Worm (Caenorhabditis elegans) whole organism, L1 larva: Measurements from ENCODE around the gene T23E7.2.

Source experiments
- F16B12.6 ChIP-seq: fragments of 150-350 bp; optimal IDR thresholded peaks from 2 replicates; lab custom pipeline; 2014; ENCODE audit warnings: missing biosample characterization, missing genetic modification characterization
- ceh-82 ChIP-seq, 3 experiments: fragments of 150-350 bp in 1 of 3; sonication (generic microtip) in 2 of 3; optimal IDR thresholded peaks; 2 replicates each; lab custom pipeline; 2014 to 2017; ENCODE audit warnings: missing biosample characterization in 3 of 3, missing genetic modification characterization in 3 of 3
- ces-1 ChIP-seq: fragments of 150-350 bp; optimal IDR thresholded peaks from 2 replicates; lab custom pipeline; 2014; ENCODE audit warnings: missing biosample characterization, missing genetic modification reagents, missing genetic modification characterization
- dpl-1 ChIP-seq, 3 experiments: fragments of 150-350 bp in 2 of 3; sonication (generic microtip) in 1 of 3; optimal IDR thresholded peaks; 2 replicates each; lab custom pipeline; 2014 to 2017; ENCODE audit warnings: missing biosample characterization in 3 of 3, missing genetic modification characterization in 3 of 3, missing genetic modification reagents in 3 of 3
- dsc-1 ChIP-seq: sonication (generic microtip); optimal IDR thresholded peaks from 2 replicates; lab custom pipeline; 2016; ENCODE audit warnings: mild to moderate bottlenecking, missing genetic modification characterization, missing compliant biosample characterization
- efl-1 ChIP-seq, 4 experiments: fragments of 150-350 bp; optimal IDR thresholded peaks in 3 of 4; peaks in 1 of 4; 1 replicate in 1 of 4; 2 replicates in 3 of 4; lab custom pipeline; 2014; ENCODE audit warnings: missing biosample characterization in 2 of 4, missing genetic modification characterization in 2 of 4, missing genetic modification reagents in 2 of 4
- elt-2 ChIP-seq: sonication (generic microtip); optimal IDR thresholded peaks from 2 replicates; lab custom pipeline; 2016; ENCODE audit warnings: missing genetic modification characterization, mild to moderate bottlenecking, inconsistent platforms, missing compliant biosample characterization, missing genetic modification reagents
- fos-1 ChIP-seq: fragments of 150-350 bp; optimal IDR thresholded peaks from 2 replicates; lab custom pipeline; 2014; ENCODE audit warnings: missing biosample characterization, missing genetic modification characterization
- grh-1 ChIP-seq: fragments of 200-800 bp; sonication (Bioruptor generic); IDR thresholded peaks from 2 replicates; pipeline ENCODE4 v1.3.6; 2022; ENCODE audit warnings: missing genetic modification reagents, missing genetic modification characterization, missing compliant biosample characterization
- hlh-4 ChIP-seq: sonication (generic microtip); optimal IDR thresholded peaks from 2 replicates; lab custom pipeline; 2016; ENCODE audit warnings: mild to moderate bottlenecking, missing genetic modification characterization, missing compliant biosample characterization
- hpl-2 ChIP-seq: fragments of 150-350 bp; optimal IDR thresholded peaks from 2 replicates; lab custom pipeline; 2014; ENCODE audit warnings: missing biosample characterization, missing genetic modification reagents, missing genetic modification characterization
- jun-1 ChIP-seq: fragments of 150-350 bp; optimal IDR thresholded peaks from 2 replicates; lab custom pipeline; 2014; ENCODE audit warnings: missing biosample characterization, missing genetic modification reagents, missing genetic modification characterization
- lin-13 ChIP-seq: fragments of 150-350 bp; optimal IDR thresholded peaks from 2 replicates; lab custom pipeline; 2014; ENCODE audit warnings: missing biosample characterization, missing genetic modification reagents, missing genetic modification characterization
- lin-14 ChIP-seq: fragments of 200-800 bp; sonication (Bioruptor generic); optimal IDR thresholded peaks from 2 replicates; lab custom pipeline; 2018; ENCODE audit warnings: mild to moderate bottlenecking, missing genetic modification characterization, moderate library complexity, missing compliant biosample characterization
- lin-15B ChIP-seq: fragments of 150-350 bp; sonication (generic microtip); optimal IDR thresholded peaks from 3 replicates; lab custom pipeline; 2014; ENCODE audit warnings: missing biosample characterization, missing genetic modification characterization
- lin-35 ChIP-seq, 2 experiments: fragments of 150-350 bp; optimal IDR thresholded peaks; 2 replicates each; lab custom pipeline; 2014; ENCODE audit warnings: missing biosample characterization in 2 of 2, missing genetic modification characterization in 2 of 2, missing genetic modification reagents in 2 of 2
- lin-39 ChIP-seq: fragments of 150-350 bp; optimal IDR thresholded peaks from 2 replicates; lab custom pipeline; 2014; ENCODE audit warnings: missing biosample characterization, missing genetic modification reagents, missing genetic modification characterization
- lir-3 ChIP-seq: sonication (generic microtip); optimal IDR thresholded peaks from 2 replicates; lab custom pipeline; 2016; ENCODE audit warnings: mild to moderate bottlenecking, missing genetic modification characterization, moderate library complexity, missing compliant biosample characterization; ENCODE audit not compliant: poor library complexity
- lsy-2 ChIP-seq, 2 experiments: fragments of 150-350 bp; optimal IDR thresholded peaks; 2 replicates each; lab custom pipeline; 2014; ENCODE audit warnings: missing biosample characterization in 2 of 2, missing genetic modification characterization in 2 of 2
- mab-9 ChIP-seq: fragments of 200-800 bp; sonication (Bioruptor generic); IDR thresholded peaks from 2 replicates; pipeline ENCODE4 v1.3.6; 2022; ENCODE audit warnings: missing genetic modification reagents, missing genetic modification characterization, missing compliant biosample characterization
- mdl-1 ChIP-seq, 2 experiments: fragments of 150-350 bp; optimal IDR thresholded peaks; 2 replicates each; lab custom pipeline; 2014 to 2017; ENCODE audit warnings: missing biosample characterization in 2 of 2, missing genetic modification characterization in 2 of 2, inconsistent platforms in 1 of 2
- mef-2 ChIP-seq: fragments of 150-350 bp; optimal IDR thresholded peaks from 2 replicates; lab custom pipeline; 2014; ENCODE audit warnings: missing biosample characterization, missing genetic modification characterization
- nhr-12 ChIP-seq: sonication (generic microtip); optimal IDR thresholded peaks from 2 replicates; lab custom pipeline; 2017; ENCODE audit warnings: missing biosample characterization, missing genetic modification characterization
- nhr-20 ChIP-seq: sonication (generic microtip); optimal IDR thresholded peaks from 2 replicates; lab custom pipeline; 2016; ENCODE audit warnings: mild to moderate bottlenecking, missing genetic modification characterization, missing compliant biosample characterization
- nhr-28 ChIP-seq: fragments of 150-350 bp; optimal IDR thresholded peaks from 2 replicates; lab custom pipeline; 2014; ENCODE audit warnings: missing biosample characterization, missing genetic modification characterization
- nhr-47 ChIP-seq: sonication (generic microtip); optimal IDR thresholded peaks from 2 replicates; lab custom pipeline; 2016; ENCODE audit warnings: mild to moderate bottlenecking, missing genetic modification characterization, moderate library complexity, missing compliant biosample characterization
- nhr-71 ChIP-seq: sonication (generic microtip); optimal IDR thresholded peaks from 2 replicates; lab custom pipeline; 2016; ENCODE audit warnings: mild to moderate bottlenecking, missing genetic modification characterization, moderate library complexity, missing compliant biosample characterization
- nhr-85 ChIP-seq: sonication (generic microtip); peaks from one replicate; lab custom pipeline; 2016; ENCODE audit warnings: missing genetic modification characterization, inconsistent platforms, missing compliant biosample characterization
- pax-3 ChIP-seq: fragments of 200-800 bp; sonication (Bioruptor generic); optimal IDR thresholded peaks from 2 replicates; lab custom pipeline; 2018; ENCODE audit warnings: mild to moderate bottlenecking, missing genetic modification characterization, moderate library complexity, missing compliant biosample characterization
- rnt-1 ChIP-seq: sonication (generic microtip); optimal IDR thresholded peaks from 2 replicates; lab custom pipeline; 2016; ENCODE audit warnings: mild to moderate bottlenecking, missing genetic modification characterization, moderate library complexity, missing compliant biosample characterization
- snu-23 ChIP-seq: sonication (generic microtip); optimal IDR thresholded peaks from 2 replicates; lab custom pipeline; 2016; ENCODE audit warnings: missing genetic modification characterization, missing compliant biosample characterization
- sup-37 ChIP-seq: fragments of 200-800 bp; sonication (Bioruptor generic); optimal IDR thresholded peaks from 2 replicates; lab custom pipeline; 2018; ENCODE audit warnings: mild to moderate bottlenecking, missing genetic modification characterization, missing compliant biosample characterization
- tlp-1 ChIP-seq: fragments of 150-350 bp; optimal IDR thresholded peaks from 2 replicates; lab custom pipeline; 2014; ENCODE audit warnings: missing biosample characterization, missing genetic modification characterization
- unc-30 ChIP-seq: sonication (generic microtip); optimal IDR thresholded peaks from 2 replicates; lab custom pipeline; 2017; ENCODE audit warnings: missing biosample characterization, missing genetic modification characterization
- unc-86 ChIP-seq: sonication (generic microtip); optimal IDR thresholded peaks from 2 replicates; lab custom pipeline; 2016; ENCODE audit warnings: missing genetic modification characterization, missing compliant biosample characterization
- unc-98 ChIP-seq: fragments of 200-800 bp; sonication (Bioruptor generic); IDR thresholded peaks from 2 replicates; pipeline ENCODE4 v1.3.6; 2022; ENCODE audit warnings: missing genetic modification characterization, missing compliant biosample characterization
- zag-1 ChIP-seq: fragments of 150-350 bp; optimal IDR thresholded peaks from 2 replicates; lab custom pipeline; 2014; ENCODE audit warnings: missing biosample characterization, missing genetic modification characterization

The T23E7.2 gene

DNA sequence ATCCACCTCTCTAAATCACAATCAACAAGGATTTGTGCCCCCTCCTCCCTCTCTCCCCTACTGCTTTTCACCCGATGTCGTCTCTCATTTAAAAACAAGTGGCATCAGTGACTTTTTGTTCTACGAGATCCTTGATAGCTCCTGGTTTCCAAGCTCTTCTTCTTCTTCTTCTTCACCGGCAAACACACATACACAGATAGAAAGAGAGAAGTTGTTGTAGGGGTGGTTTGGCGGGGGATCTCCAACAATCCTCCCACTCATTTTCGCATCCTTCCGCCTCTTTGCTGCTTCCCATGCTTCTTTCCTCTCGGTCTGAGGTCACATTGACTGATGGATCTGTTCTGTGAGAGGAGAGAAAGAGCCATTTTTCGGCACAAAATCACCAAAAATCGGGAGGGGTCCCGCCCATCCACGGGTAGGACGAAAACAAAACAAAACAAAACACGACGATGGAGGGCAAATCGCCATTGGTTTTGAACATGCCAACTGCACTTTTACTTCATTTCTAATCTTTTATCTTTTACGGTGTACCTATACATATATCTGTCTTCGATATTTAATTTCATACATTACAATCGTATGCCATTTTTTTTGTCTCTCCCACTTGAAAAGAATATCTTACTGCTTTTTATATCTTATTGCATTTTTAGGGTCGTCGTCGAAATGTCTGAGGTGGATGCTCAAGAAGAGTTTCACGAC is at the start of gene T23E7.2:
Gene T23E7.2 (plus strand): TSS at position 649 of the 699 bp plus-strand sequence.
- TF ChIP-seq unc-98 (GFP tag; lab: Robert Waterston, UW) (no peak), rnt-1 (tag; lab: Kevin White, UChicago) (peak; percentile 52), dsc-1 (tag; lab: Kevin White, UChicago) (peak; percentile 19), dpl-1 (GFP tag; optimal IDR thresholded peaks at IDR 0.05; lab: Kevin White, UChicago) (no peak), snu-23 (GFP tag; lab: Kevin White, UChicago) (peak; percentile 23), lin-14 (GFP tag; lab: Kevin White, UChicago) (peak; percentile 82), efl-1 (optimal IDR thresholded peaks at IDR 0.05; lab: Kevin White, UChicago) (no peak), efl-1 (GFP tag; optimal IDR thresholded peaks at IDR 0.05 in 1 of 2; lab: Kevin White, UChicago) (peak in 1 of 2 experiments; percentile 87), nhr-20 (tag; lab: Kevin White, UChicago) (peak; percentile 26), lir-3 (no peak), mdl-1 (tag; optimal IDR thresholded peaks at IDR 0.05; lab: Kevin White, UChicago) (peak in 1 of 2 experiments; percentile 15), nhr-71 (peak; percentile 52), lsy-2 (tag; optimal IDR thresholded peaks at IDR 0.05; lab: Kevin White, UChicago) (peak in 1 of 2 experiments; percentile 32)

DNA sequence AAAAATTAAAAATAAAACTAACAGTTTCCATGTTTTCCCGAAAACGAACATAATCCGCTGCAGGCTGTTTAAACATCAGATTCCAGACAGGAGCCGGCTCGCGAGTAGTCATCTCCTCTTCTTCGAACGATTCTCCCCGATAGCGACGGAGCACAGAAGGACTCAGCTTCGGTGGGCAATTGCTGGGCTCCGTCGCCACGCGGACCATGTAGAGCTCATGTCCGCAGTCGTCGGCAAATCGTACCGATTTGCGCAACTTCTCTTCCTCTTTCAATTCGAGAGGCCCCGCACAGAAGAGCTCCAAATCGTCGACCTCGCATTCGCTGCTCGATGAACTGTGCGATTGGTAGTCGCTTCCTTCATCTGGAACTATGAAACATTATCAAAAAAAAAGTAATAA is 45.6 kb upstream of the T23E7.2 start:
- TF ChIP-seq nhr-20 (tag; lab: Kevin White, UChicago) (no peak), elt-2 (tag; lab: Kevin White, UChicago) (no peak), tlp-1 (no peak), nhr-28 (no peak), unc-86 (tag; lab: Kevin White, UChicago) (no peak), lin-13 (GFP tag; lab: Kevin White, UChicago) (no peak), grh-1 (no peak), ceh-82 (tag; optimal IDR thresholded peaks at IDR 0.05; lab: Kevin White, UChicago) (no peak), nhr-12 (no peak), nhr-85 (tag; lab: Kevin White, UChicago) (no peak), pax-3 (tag; lab: Kevin White, UChicago) (no peak), hpl-2 (no peak), F16B12.6 (tag; lab: Kevin White, UChicago) (no peak), lin-39 (tag; lab: Kevin White, UChicago) (no peak), fos-1 (tag; lab: Kevin White, UChicago) (no peak), mab-9 (GFP tag; lab: Robert Waterston, UW) (no peak), nhr-47 (tag; lab: Kevin White, UChicago) (no peak), jun-1 (tag; lab: Kevin White, UChicago) (no peak)

DNA sequence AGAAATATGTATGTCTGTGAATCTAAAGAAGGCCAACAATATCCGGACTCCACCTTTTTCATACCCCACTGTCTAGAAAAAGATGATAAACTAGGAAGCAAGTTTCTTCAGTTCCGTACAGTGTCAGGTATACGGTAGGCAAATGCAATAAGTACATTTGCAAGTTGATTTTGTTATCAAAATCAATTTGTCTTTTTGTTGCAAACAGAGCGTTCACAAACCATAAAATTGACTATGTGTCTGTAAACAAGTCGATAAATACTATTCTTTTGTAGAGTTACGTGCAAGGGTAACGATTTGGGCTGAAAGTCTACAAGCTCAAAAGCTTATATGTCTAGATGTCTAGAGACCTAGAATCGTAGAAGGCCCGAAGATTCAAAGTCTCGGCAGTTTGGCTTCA is 45.1 kb upstream of the T23E7.2 start:
- TF ChIP-seq lin-14 (GFP tag; lab: Kevin White, UChicago) (no peak), lin-15B (tag; lab: Kevin White, UChicago) (no peak), sup-37 (GFP tag; lab: Kevin White, UChicago) (no peak), unc-30 (tag; lab: Kevin White, UChicago) (no peak), mef-2 (tag; lab: Kevin White, UChicago) (no peak), lin-13 (GFP tag; lab: Kevin White, UChicago) (no peak), hlh-4 (tag; lab: Kevin White, UChicago) (no peak), nhr-12 (no peak), lin-35 (GFP tag; optimal IDR thresholded peaks at IDR 0.05; lab: Kevin White, UChicago) (no peak), ceh-82 (tag; optimal IDR thresholded peaks at IDR 0.05; lab: Kevin White, UChicago) (no peak), unc-86 (tag; lab: Kevin White, UChicago) (no peak), zag-1 (tag; lab: Kevin White, UChicago) (no peak), ces-1 (GFP tag; lab: Kevin White, UChicago) (no peak)
